Fruit fly (Drosophila melanogaster) whole organism, embryonic: ENCODE measurements around the gene lok.

Experiments
- Abd-B ChIP-seq: fragments of 200-800 bp; sonication (Bioruptor generic); optimal IDR thresholded peaks from 2 replicates; lab custom pipeline; 2018; ENCODE audit warnings: missing biosample characterization, mild to moderate bottlenecking, missing genetic modification characterization, moderate library complexity
- BEAF-32 ChIP-seq: fragments of 200-800 bp; sonication (Bioruptor generic); optimal IDR thresholded peaks from 3 replicates; lab custom pipeline; 2017; ENCODE audit warnings: missing biosample characterization, missing genetic modification characterization, mild to moderate bottlenecking, moderate library complexity, missing genetic modification reagents
- CG10267 ChIP-seq: fragments of 200-800 bp; sonication (Bioruptor generic); optimal IDR thresholded peaks from 2 replicates; lab custom pipeline; 2018; ENCODE audit warnings: missing biosample characterization, mild to moderate bottlenecking, missing genetic modification characterization, moderate library complexity
- CG10959 ChIP-seq: fragments of 200-800 bp; sonication (Bioruptor generic); IDR thresholded peaks from 2 replicates; pipeline ENCODE4 v1.3.6; 2022; ENCODE audit warnings: missing biosample characterization, missing genetic modification characterization
- CG1233 ChIP-seq: fragments of 200-800 bp; sonication (Bioruptor generic); optimal IDR thresholded peaks from 4 replicates; lab custom pipeline; 2018; ENCODE audit warnings: missing biosample characterization, mild to moderate bottlenecking, missing genetic modification characterization
- CG12659 ChIP-seq: fragments of 200-800 bp; sonication (Bioruptor generic); optimal IDR thresholded peaks from 3 replicates; lab custom pipeline; 2017; ENCODE audit warnings: mild to moderate bottlenecking, missing biosample characterization, missing genetic modification reagents, missing genetic modification characterization
- CG12744 ChIP-seq: fragments of 200-800 bp; sonication (Bioruptor generic); optimal IDR thresholded peaks from 2 replicates; lab custom pipeline; 2016; ENCODE audit warnings: missing biosample characterization, missing genetic modification characterization
- CG13296 ChIP-seq: fragments of 200-800 bp; sonication (Bioruptor generic); optimal IDR thresholded peaks from 3 replicates; lab custom pipeline; 2018; ENCODE audit warnings: missing biosample characterization, mild to moderate bottlenecking, missing genetic modification characterization
- CG14710 ChIP-seq: fragments of 200-800 bp; sonication (Bioruptor generic); optimal IDR thresholded peaks from 3 replicates; lab custom pipeline; 2019; ENCODE audit warnings: missing biosample characterization, mild to moderate bottlenecking, missing genetic modification characterization, moderate library complexity
- CG15479 ChIP-seq: fragments of 200-800 bp; sonication (Bioruptor generic); optimal IDR thresholded peaks from 3 replicates; lab custom pipeline; 2019; ENCODE audit warnings: missing biosample characterization, mild to moderate bottlenecking, missing genetic modification characterization, moderate library complexity
- CG1792 ChIP-seq: fragments of 200-800 bp; sonication (Bioruptor generic); optimal IDR thresholded peaks from 2 replicates; lab custom pipeline; 2016; ENCODE audit warnings: missing biosample characterization, missing genetic modification characterization
- CG2116 ChIP-seq: fragments of 200-800 bp; sonication (Bioruptor generic); optimal IDR thresholded peaks from 3 replicates; lab custom pipeline; 2018; ENCODE audit warnings: missing biosample characterization, mild to moderate bottlenecking, missing genetic modification characterization
- CG31441 ChIP-seq: fragments of 200-800 bp; sonication (Bioruptor generic); IDR thresholded peaks from 2 replicates; pipeline ENCODE4 v1.3.6; 2022; ENCODE audit warnings: missing biosample characterization, missing genetic modification characterization
- CG3281 ChIP-seq: fragments of 200-800 bp; sonication (Bioruptor generic); optimal IDR thresholded peaks from 3 replicates; lab custom pipeline; 2017; ENCODE audit warnings: missing biosample characterization, mild to moderate bottlenecking, missing genetic modification characterization
- CG33213 ChIP-seq: fragments of 200-800 bp; sonication (Bioruptor generic); optimal IDR thresholded peaks from 3 replicates; lab custom pipeline; 2016; ENCODE audit warnings: missing biosample characterization, missing genetic modification characterization
- CG3407 ChIP-seq: fragments of 200-800 bp; sonication (Bioruptor generic); optimal IDR thresholded peaks from 2 replicates; lab custom pipeline; 2018; ENCODE audit warnings: missing biosample characterization, mild to moderate bottlenecking, missing genetic modification characterization
- CG3838 ChIP-seq: fragments of 200-800 bp; sonication (Bioruptor generic); optimal IDR thresholded peaks from 3 replicates; lab custom pipeline; 2016; ENCODE audit warnings: missing biosample characterization, missing genetic modification characterization
- CG3847 ChIP-seq: fragments of 200-800 bp; sonication (Bioruptor generic); IDR thresholded peaks from 2 replicates; pipeline ENCODE4 v1.3.6; 2022; ENCODE audit warnings: missing biosample characterization, missing genetic modification characterization
- CG4617 ChIP-seq: fragments of 200-800 bp; sonication (Bioruptor generic); optimal IDR thresholded peaks from 3 replicates; lab custom pipeline; 2016; ENCODE audit warnings: missing biosample characterization, missing genetic modification characterization, borderline replicate concordance
- CG4707 ChIP-seq: fragments of 200-800 bp; sonication (Bioruptor generic); optimal IDR thresholded peaks from 2 replicates; lab custom pipeline; 2018; ENCODE audit warnings: missing biosample characterization, mild to moderate bottlenecking, missing genetic modification characterization, moderate library complexity
- CG5180 ChIP-seq: fragments of 200-800 bp; sonication (Bioruptor generic); optimal IDR thresholded peaks from 3 replicates; lab custom pipeline; 2017; ENCODE audit warnings: missing biosample characterization, missing genetic modification characterization, mild to moderate bottlenecking, moderate library complexity, missing genetic modification reagents
- CG6175 ChIP-seq: fragments of 200-800 bp; sonication (Bioruptor generic); IDR thresholded peaks from 3 replicates; pipeline ENCODE4 v1.3.6; 2022; ENCODE audit warnings: missing biosample characterization, missing genetic modification characterization
- CG8290 ChIP-seq, 3 experiments: fragments of 200-800 bp; sonication (Bioruptor generic); optimal IDR thresholded peaks; 2 replicates each; lab custom pipeline; 2016 to 2019; ENCODE audit warnings: missing biosample characterization in 3 of 3, missing genetic modification characterization in 3 of 3, mild to moderate bottlenecking in 2 of 3, moderate library complexity in 1 of 3
- CG8359 ChIP-seq: fragments of 200-800 bp; sonication (Bioruptor generic); optimal IDR thresholded peaks from 2 replicates; lab custom pipeline; 2017; ENCODE audit warnings: missing biosample characterization, mild to moderate bottlenecking, missing genetic modification characterization, borderline replicate concordance
- CG8924 ChIP-seq: fragments of 200-800 bp; optimal IDR thresholded peaks from 3 replicates; lab custom pipeline; 2019; ENCODE audit warnings: missing biosample characterization, mild to moderate bottlenecking, missing genetic modification characterization, moderate library complexity
- CTCF ChIP-seq: fragments of 200-800 bp; sonication (Bioruptor generic); optimal IDR thresholded peaks from 2 replicates; lab custom pipeline; 2017; ENCODE audit warnings: missing biosample characterization, mild to moderate bottlenecking, missing genetic modification characterization, moderate library complexity
- Dad ChIP-seq: fragments of 200-800 bp; sonication (Bioruptor generic); optimal IDR thresholded peaks from 3 replicates; lab custom pipeline; 2016; ENCODE audit warnings: missing biosample characterization, missing genetic modification characterization
- Dek ChIP-seq: fragments of 200-800 bp; sonication (Bioruptor generic); optimal IDR thresholded peaks from 3 replicates; lab custom pipeline; 2019; ENCODE audit warnings: missing biosample characterization, mild to moderate bottlenecking, missing genetic modification characterization, moderate library complexity
- H2.0 ChIP-seq: fragments of 200-800 bp; sonication (Bioruptor generic); IDR thresholded peaks from 2 replicates; pipeline ENCODE4 v1.3.6; 2022; ENCODE audit warnings: missing biosample characterization, missing genetic modification characterization
- Hand ChIP-seq: fragments of 200-800 bp; sonication (Bioruptor generic); optimal IDR thresholded peaks from 2 replicates; lab custom pipeline; 2017; ENCODE audit warnings: mild to moderate bottlenecking, missing biosample characterization, missing genetic modification reagents, missing genetic modification characterization
- Hr39 ChIP-seq: fragments of >200 bp; optimal IDR thresholded peaks from 2 replicates; lab custom pipeline; 2017
- Med ChIP-seq: fragments of 200-800 bp; sonication (Bioruptor generic); peaks from one replicate; lab custom pipeline; 2016; ENCODE audit warnings: missing biosample characterization, missing genetic modification characterization, mild to moderate bottlenecking, inconsistent platforms, moderate library complexity
- Myb ChIP-seq: fragments of 200-800 bp; sonication (Bioruptor generic); optimal IDR thresholded peaks from 2 replicates; lab custom pipeline; 2016; ENCODE audit warnings: missing biosample characterization, missing genetic modification characterization
- Opbp ChIP-seq: fragments of 200-800 bp; sonication (Bioruptor generic); IDR thresholded peaks from 3 replicates; pipeline ENCODE4 v1.3.6; 2022; ENCODE audit warnings: missing biosample characterization, missing genetic modification characterization; ENCODE audit not compliant: partially characterized antibody
- caup ChIP-seq: fragments of 200-800 bp; sonication (Bioruptor generic); optimal IDR thresholded peaks from 3 replicates; lab custom pipeline; 2017; ENCODE audit warnings: missing biosample characterization, mild to moderate bottlenecking, missing genetic modification characterization, moderate library complexity; ENCODE audit not compliant: severe bottlenecking
- chinmo ChIP-seq: fragments of 200-800 bp; sonication (Bioruptor generic); IDR thresholded peaks from 4 replicates; pipeline ENCODE4 v1.3.6; 2022; ENCODE audit warnings: missing biosample characterization, missing genetic modification characterization; ENCODE audit not compliant: partially characterized antibody
- crp ChIP-seq, 2 experiments: fragments of 200-800 bp; sonication (Bioruptor generic); optimal IDR thresholded peaks; 2 replicates in 1 of 2; 3 replicates in 1 of 2; lab custom pipeline; 2017; ENCODE audit warnings: missing biosample characterization in 2 of 2, missing genetic modification characterization in 2 of 2, mild to moderate bottlenecking in 1 of 2, moderate library complexity in 1 of 2
- lola ChIP-seq, 3 experiments: fragments of >200 bp in 2 of 3; fragments of 200-800 bp in 1 of 3; sonication (Bioruptor generic) in 1 of 3; optimal IDR thresholded peaks; 2 replicates each; lab custom pipeline; 2017 to 2019; ENCODE audit warnings: missing biosample characterization in 3 of 3, missing genetic modification characterization in 3 of 3, mild to moderate bottlenecking in 1 of 3, moderate library complexity in 1 of 3
- mirr ChIP-seq: fragments of 200-800 bp; sonication (Bioruptor generic); optimal IDR thresholded peaks from 3 replicates; lab custom pipeline; 2018; ENCODE audit warnings: missing biosample characterization, mild to moderate bottlenecking, missing genetic modification characterization
- nmo ChIP-seq: fragments of 200-800 bp; sonication (Bioruptor generic); optimal IDR thresholded peaks from 2 replicates; lab custom pipeline; 2018; ENCODE audit warnings: missing biosample characterization, mild to moderate bottlenecking, missing genetic modification characterization, moderate library complexity
- pan ChIP-seq, 4 experiments: fragments of >200 bp in 3 of 4; fragments of 200-800 bp in 1 of 4; sonication (Bioruptor generic) in 1 of 4; optimal IDR thresholded peaks in 3 of 4; IDR thresholded peaks in 1 of 4; 2 replicates each; pipeline versions ENCODE4 v1.3.6 to Lab custom; 2017 to 2022; ENCODE audit warnings: missing biosample characterization in 2 of 4, missing genetic modification characterization in 2 of 4, mixed read lengths in 1 of 4
- pfk ChIP-seq: fragments of 200-800 bp; sonication (Bioruptor generic); optimal IDR thresholded peaks from 2 replicates; lab custom pipeline; 2018; ENCODE audit warnings: missing biosample characterization, mild to moderate bottlenecking, missing genetic modification characterization, moderate library complexity
- pzg ChIP-seq: fragments of 200-800 bp; sonication (Bioruptor generic); optimal IDR thresholded peaks from 3 replicates; lab custom pipeline; 2018; ENCODE audit warnings: missing biosample characterization, mild to moderate bottlenecking, missing genetic modification characterization, moderate library complexity
- sc ChIP-seq, 3 experiments: fragments of >200 bp in 2 of 3; fragments of 200-800 bp in 1 of 3; sonication (Bioruptor generic) in 1 of 3; optimal IDR thresholded peaks; 2 replicates in 2 of 3; 3 replicates in 1 of 3; lab custom pipeline; 2017; ENCODE audit warnings: mild to moderate bottlenecking in 1 of 3, missing biosample characterization in 1 of 3, missing genetic modification characterization in 1 of 3, missing genetic modification reagents in 1 of 3
- sna ChIP-seq: fragments of 200-800 bp; sonication (Bioruptor generic); IDR thresholded peaks from 2 replicates; pipeline ENCODE4 v1.3.6; 2022; ENCODE audit warnings: missing biosample characterization, missing genetic modification characterization; ENCODE audit not compliant: partially characterized antibody
- zen ChIP-seq: fragments of 200-800 bp; sonication (Bioruptor generic); optimal IDR thresholded peaks from 3 replicates; lab custom pipeline; 2018; ENCODE audit warnings: missing biosample characterization, mild to moderate bottlenecking, missing genetic modification characterization, moderate library complexity
- zf30C ChIP-seq: fragments of 200-800 bp; sonication (Bioruptor generic); optimal IDR thresholded peaks from 3 replicates; lab custom pipeline; 2018; ENCODE audit warnings: missing biosample characterization, mild to moderate bottlenecking, missing genetic modification characterization

lok gene

DNA sequence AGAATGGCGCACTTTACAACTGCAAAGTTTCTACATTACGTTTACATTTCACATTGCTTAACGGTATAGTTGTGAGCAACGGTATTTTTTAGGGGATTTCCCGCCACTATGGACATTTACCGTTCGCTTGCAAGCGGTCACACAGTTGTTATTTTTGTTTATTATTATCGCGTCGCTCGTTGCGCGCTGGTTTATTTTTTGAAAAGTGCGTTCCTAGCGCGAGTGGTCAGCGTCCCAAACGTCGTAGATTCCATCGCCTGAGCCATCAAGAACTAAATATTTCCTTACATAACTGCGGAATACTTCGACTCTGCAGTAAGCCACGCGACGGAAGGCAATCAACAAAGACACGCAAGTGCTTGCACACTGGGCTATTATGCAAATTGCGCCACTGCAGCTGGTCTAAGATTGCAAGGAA, 5.0 kb downstream of the lok start, which contains the start of gene bwa (continued):
- TF ChIP-seq CG3407 (GFP tag; lab: Kevin White, UChicago) (no peak), zf30C (GFP tag; lab: Kevin White, UChicago) (no peak), Abd-B (GFP tag; lab: Kevin White, UChicago) (peak; percentile 12), CG1792 (GFP tag; lab: Kevin White, UChicago) (peak; percentile 4), CG8290 (GFP tag; optimal IDR thresholded peaks at IDR 0.05; lab: Kevin White, UChicago) (no peak), CG8290 (tag; optimal IDR thresholded peaks at IDR 0.05; lab: Kevin White, UChicago) (peak in 1 of 2 experiments; percentile 34), zen (tag; lab: Kevin White, UChicago) (peak; percentile 35), Opbp (peak; percentile 39; the same call in 1 of the 3 replicates), lola (GFP tag; optimal IDR thresholded peaks at IDR 0.05; lab: Kevin White, UChicago) (no peak), CTCF (peak; percentile 75), sc (optimal IDR thresholded peaks at IDR 0.05; lab: Kevin White, UChicago) (no peak), sc (GFP tag; optimal IDR thresholded peaks at IDR 0.05; lab: Kevin White, UChicago) (no peak), nmo (GFP tag; lab: Kevin White, UChicago) (peak; percentile 25), H2.0 (GFP tag; lab: Robert Waterston, UW) (no peak), CG4707 (GFP tag; lab: Kevin White, UChicago) (no peak), pzg (peak; percentile 87), CG8924 (tag; lab: Kevin White, UChicago) (peak; percentile 32), Hand (no peak), CG12744 (GFP tag; lab: Kevin White, UChicago) (no peak), Hr39 (lab: Kevin White, UChicago) (no peak), mirr (GFP tag; lab: Kevin White, UChicago) (peak; percentile 26), CG31441 (GFP tag; lab: Robert Waterston, UW) (no peak), sna (GFP tag; lab: Robert Waterston, UW) (no peak), Dad (GFP tag; lab: Kevin White, UChicago) (no peak), CG3838 (GFP tag; lab: Kevin White, UChicago) (no peak), Dek (tag; lab: Kevin White, UChicago) (no peak), CG33213 (GFP tag; lab: Kevin White, UChicago) (peak; percentile 84), CG2116 (GFP tag; lab: Kevin White, UChicago) (peak; percentile 22), CG5180 (GFP tag; lab: Kevin White, UChicago) (no peak), caup (peak; percentile 24), CG15479 (GFP tag; lab: Kevin White, UChicago) (peak; percentile 73), pan (optimal IDR thresholded peaks at IDR 0.05; lab: Kevin White, UChicago) (no peak), pan (GFP tag; optimal IDR thresholded peaks at IDR 0.05 in 1 of 2, IDR thresholded peaks at IDR 0.05 in 1 of 2) (no peak), CG14710 (tag; lab: Kevin White, UChicago) (peak; percentile 28), CG10267 (tag; lab: Kevin White, UChicago) (peak; percentile 31), BEAF-32 (GFP tag; lab: Kevin White, UChicago) (peak; percentile 44), CG12659 (GFP tag; lab: Kevin White, UChicago) (peak; percentile 67), pfk (GFP tag; lab: Kevin White, UChicago) (no peak), CG3281 (GFP tag; lab: Kevin White, UChicago) (peak; percentile 10), CG3847 (GFP tag; lab: Robert Waterston, UW) (0 out of 2 replicates have a peak, but pooled peaks have one; percentile 27), CG4617 (GFP tag; lab: Kevin White, UChicago) (peak; percentile 13), chinmo (GFP tag; lab: Robert Waterston, UW) (0 out of 4 replicates have a peak, but pooled peaks have one; percentile 45), CG10959 (GFP tag; lab: Robert Waterston, UW) (no peak), CG6175 (GFP tag; lab: Robert Waterston, UW) (no peak), Myb (peak; percentile 64), crp (GFP tag; optimal IDR thresholded peaks at IDR 0.05; lab: Kevin White, UChicago) (peak in 1 of 2 experiments; percentile 12), CG1233 (GFP tag; lab: Kevin White, UChicago) (peak; percentile 0), CG8359 (no peak), Med (GFP tag; lab: Kevin White, UChicago) (peak; percentile 73), CG13296 (GFP tag; lab: Kevin White, UChicago) (peak; percentile 25)
